Worm (Caenorhabditis elegans) whole organism, midembryonic: ENCODE data around the gene R10E4.9.

Source experiments
- T22C8.4 ChIP-seq: fragments of 200-800 bp; sonication (Bioruptor generic); IDR thresholded peaks from 2 replicates; pipeline ENCODE4 v1.3.6; 2022; ENCODE audit warnings: missing genetic modification characterization, missing compliant biosample characterization
- cog-1 ChIP-seq: sonication (generic microtip); optimal IDR thresholded peaks from 2 replicates; lab custom pipeline; 2016; ENCODE audit warnings: missing genetic modification characterization, missing compliant biosample characterization
- flt-1 ChIP-seq: fragments of 200-800 bp; sonication (Bioruptor generic); IDR thresholded peaks from 2 replicates; pipeline ENCODE4 v1.3.6; 2022; ENCODE audit warnings: missing genetic modification characterization, missing compliant biosample characterization
- klf-2 ChIP-seq: fragments of 200-800 bp; sonication (Bioruptor generic); conservative IDR thresholded peaks from 2 replicates; pipeline ENCODE4 v1.3.6; 2022; ENCODE audit warnings: missing genetic modification reagents, missing genetic modification characterization, missing compliant biosample characterization
- ref-1 ChIP-seq: fragments of 200-800 bp; sonication (Bioruptor generic); conservative IDR thresholded peaks from 2 replicates; pipeline ENCODE4 v1.3.6; 2022; ENCODE audit warnings: missing genetic modification reagents, missing genetic modification characterization, missing compliant biosample characterization
- tab-1 ChIP-seq: fragments of 200-800 bp; sonication (Bioruptor generic); IDR thresholded peaks from 2 replicates; pipeline ENCODE4 v1.3.6; 2022; ENCODE audit warnings: missing genetic modification characterization, missing compliant biosample characterization
- ztf-23 ChIP-seq: fragments of 200-800 bp; sonication (Bioruptor generic); IDR thresholded peaks from 2 replicates; pipeline ENCODE4 v1.3.6; 2022; ENCODE audit warnings: missing genetic modification reagents, missing genetic modification characterization, missing compliant biosample characterization
- ztf-29 ChIP-seq: fragments of 200-800 bp; sonication (Bioruptor generic); IDR thresholded peaks from 2 replicates; pipeline ENCODE4 v1.3.6; 2022; ENCODE audit warnings: missing genetic modification reagents, missing genetic modification characterization, missing compliant biosample characterization

ce11 chrIII:4317065-4317752 is 15.0 kb upstream of the R10E4.9 start, which contains the start of gene tag-131:
- TF ChIP-seq klf-2 (GFP tag; lab: Robert Waterston, UW) (no peak), T22C8.4 (GFP tag; lab: Robert Waterston, UW) (no peak), ztf-29 (no peak), ztf-23 (no peak), ref-1 (no peak), tab-1 (no peak), cog-1 (tag; lab: Kevin White, UChicago) (no peak), flt-1 (no peak)
